Fruit fly (Drosophila melanogaster) whole organism, wandering third instar larva: ENCODE data around the gene Syt4.
A peak's percentile ranks its signal among the peaks of the same experiment; 100 is the strongest.

ENCODE experiments used
- Abd-B ChIP-seq: fragments of >200 bp; optimal IDR thresholded peaks from 2 replicates; lab custom pipeline; 2017; ENCODE audit warnings: missing biosample characterization, missing genetic modification characterization
- CG32264 ChIP-seq: fragments of 200-800 bp; sonication (Bioruptor generic); optimal IDR thresholded peaks from 2 replicates; lab custom pipeline; 2016; ENCODE audit warnings: missing biosample characterization, missing genetic modification characterization
- CG9705 ChIP-seq: fragments of 200-800 bp; sonication (Bioruptor generic); optimal IDR thresholded peaks from 2 replicates; lab custom pipeline; 2018; ENCODE audit warnings: missing biosample characterization, mild to moderate bottlenecking, missing genetic modification characterization
- CrebA ChIP-seq: fragments of 200-800 bp; sonication (Bioruptor generic); optimal IDR thresholded peaks from 2 replicates; lab custom pipeline; 2016; ENCODE audit warnings: missing biosample characterization, mild to moderate bottlenecking, missing genetic modification characterization, borderline replicate concordance
- Dfd ChIP-seq: fragments of >200 bp; optimal IDR thresholded peaks from 2 replicates; lab custom pipeline; 2017; ENCODE audit warnings: missing biosample characterization, missing genetic modification characterization
- Dif ChIP-seq: fragments of 200-275, 200-300 bp; sonication (Bioruptor generic); optimal IDR thresholded peaks from 2 replicates; lab custom pipeline; 2018; ENCODE audit warnings: missing biosample characterization, missing genetic modification characterization; ENCODE audit not compliant: partially characterized antibody
- GATAd ChIP-seq: sonication (Bioruptor generic); optimal IDR thresholded peaks from 2 replicates; lab custom pipeline; 2016; ENCODE audit warnings: missing biosample characterization, missing genetic modification characterization
- HLH106 ChIP-seq: fragments of 200-800 bp; optimal IDR thresholded peaks from 3 replicates; lab custom pipeline; 2019; ENCODE audit warnings: missing biosample characterization, mild to moderate bottlenecking, missing genetic modification characterization, moderate library complexity
- Hnf4 ChIP-seq: fragments of 200-800 bp; sonication (Bioruptor generic); optimal IDR thresholded peaks from 2 replicates; lab custom pipeline; 2016; ENCODE audit warnings: missing biosample characterization, mild to moderate bottlenecking, missing genetic modification characterization
- Hr78 ChIP-seq: fragments of >200 bp; optimal IDR thresholded peaks from 2 replicates; lab custom pipeline; 2017; ENCODE audit warnings: missing biosample characterization, missing genetic modification characterization
- Hr83 ChIP-seq: fragments of 200-300 bp; sonication (Bioruptor generic); optimal IDR thresholded peaks from 2 replicates; lab custom pipeline; 2016; ENCODE audit warnings: missing biosample characterization, mild to moderate bottlenecking, missing genetic modification characterization, moderate library complexity; ENCODE audit not compliant: poor library complexity, severe bottlenecking
- Jra ChIP-seq: sonication (Bioruptor generic); optimal IDR thresholded peaks from 2 replicates; lab custom pipeline; 2016; ENCODE audit warnings: missing biosample characterization, missing genetic modification characterization
- Mio ChIP-seq: sonication (Bioruptor generic); optimal IDR thresholded peaks from 2 replicates; lab custom pipeline; 2016; ENCODE audit warnings: missing biosample characterization, missing genetic modification characterization
- Myc ChIP-seq: fragments of >200 bp; optimal IDR thresholded peaks from 2 replicates; lab custom pipeline; 2017
- N ChIP-seq: fragments of >200 bp; optimal IDR thresholded peaks from 2 replicates; lab custom pipeline; 2018; ENCODE audit warnings: missing biosample characterization, missing external identifiers, missing genetic modification characterization
- OdsH ChIP-seq: fragments of 200-800 bp; sonication (Bioruptor generic); optimal IDR thresholded peaks from 2 replicates; lab custom pipeline; 2016; ENCODE audit warnings: missing biosample characterization, mild to moderate bottlenecking, missing genetic modification characterization
- Rel ChIP-seq, 2 experiments: fragments of 200-800 bp; sonication (Bioruptor generic) in 1 of 2; optimal IDR thresholded peaks; 2 replicates in 1 of 2; 3 replicates in 1 of 2; lab custom pipeline; 2016 to 2019; ENCODE audit warnings: mild to moderate bottlenecking in 2 of 2, missing biosample characterization in 2 of 2, missing genetic modification characterization in 2 of 2, moderate library complexity in 1 of 2
- Sp1 ChIP-seq: fragments of 200-800 bp; sonication (Bioruptor generic); optimal IDR thresholded peaks from 3 replicates; lab custom pipeline; 2019; ENCODE audit warnings: missing biosample characterization, mild to moderate bottlenecking, missing genetic modification characterization, moderate library complexity
- Vsx2 ChIP-seq: fragments of 200-300, 225-300 bp; sonication (Bioruptor generic); optimal IDR thresholded peaks from 2 replicates; lab custom pipeline; 2018; ENCODE audit warnings: missing biosample characterization, missing genetic modification characterization; ENCODE audit not compliant: partially characterized antibody
- br ChIP-seq: fragments of 200-800 bp; sonication (Bioruptor generic); optimal IDR thresholded peaks from 2 replicates; lab custom pipeline; 2016; ENCODE audit warnings: missing biosample characterization, missing genetic modification characterization
- brk ChIP-seq: fragments of 200-800 bp; sonication (Bioruptor generic); optimal IDR thresholded peaks from 2 replicates; lab custom pipeline; 2016; ENCODE audit warnings: missing biosample characterization, mild to moderate bottlenecking, missing genetic modification characterization
- dl ChIP-seq, 2 experiments: fragments of 175-275, 200-275 bp in 1 of 2; fragments of 200-275 bp in 1 of 2; sonication (Bioruptor generic); optimal IDR thresholded peaks; lab custom pipeline; 2018; ENCODE audit warnings: mild to moderate bottlenecking in 2 of 2, missing biosample characterization in 2 of 2, missing genetic modification characterization in 2 of 2, moderate library complexity in 2 of 2; ENCODE audit not compliant: partially characterized antibody in 2 of 2, insufficient read depth in 1 of 2
- dmrt93B ChIP-seq: fragments of 200-800 bp; sonication (Bioruptor generic); optimal IDR thresholded peaks from 2 replicates; lab custom pipeline; 2018; ENCODE audit warnings: missing biosample characterization, mild to moderate bottlenecking, missing genetic modification characterization
- dsf ChIP-seq: sonication (Bioruptor generic); optimal IDR thresholded peaks from 2 replicates; lab custom pipeline; 2016; ENCODE audit warnings: missing biosample characterization, missing genetic modification characterization, borderline replicate concordance
- ey ChIP-seq: fragments of 200-800 bp; sonication (Bioruptor generic); optimal IDR thresholded peaks from 2 replicates; lab custom pipeline; 2016; ENCODE audit warnings: missing biosample characterization, missing genetic modification characterization
- foxo ChIP-seq, 2 experiments: fragments of 200-800 bp; sonication (Bioruptor generic); optimal IDR thresholded peaks; 2 replicates in 1 of 2; 3 replicates in 1 of 2; lab custom pipeline; 2016 to 2017; ENCODE audit warnings: missing biosample characterization in 2 of 2, missing genetic modification characterization in 2 of 2
- fru ChIP-seq: fragments of 200-800 bp; sonication (Bioruptor generic); optimal IDR thresholded peaks from 3 replicates; lab custom pipeline; 2016; ENCODE audit warnings: missing biosample characterization, mild to moderate bottlenecking, missing genetic modification characterization
- h ChIP-seq: fragments of 200-800 bp; sonication (Bioruptor generic); optimal IDR thresholded peaks from 3 replicates; lab custom pipeline; 2016; ENCODE audit warnings: missing biosample characterization, mild to moderate bottlenecking, missing genetic modification characterization
- jim ChIP-seq: fragments of 175-275, 200-325 bp; sonication (Bioruptor generic); optimal IDR thresholded peaks from 2 replicates; lab custom pipeline; 2016; ENCODE audit warnings: missing biosample characterization, mild to moderate bottlenecking, missing genetic modification characterization
- lola ChIP-seq: fragments of >200 bp; optimal IDR thresholded peaks from 2 replicates; lab custom pipeline; 2017; ENCODE audit warnings: missing biosample characterization, missing genetic modification characterization
- pan ChIP-seq: fragments of >200 bp; optimal IDR thresholded peaks from 2 replicates; lab custom pipeline; 2017
- psq ChIP-seq: fragments of 200-800 bp; sonication (Bioruptor generic); optimal IDR thresholded peaks from 3 replicates; lab custom pipeline; 2017; ENCODE audit warnings: missing biosample characterization, mild to moderate bottlenecking, missing genetic modification characterization, moderate library complexity
- rgr ChIP-seq: fragments of 200-800 bp; sonication (Bioruptor generic); optimal IDR thresholded peaks from 3 replicates; lab custom pipeline; 2016; ENCODE audit warnings: missing biosample characterization, mild to moderate bottlenecking, missing genetic modification characterization
- sage ChIP-seq: fragments of 200-800 bp; sonication (Bioruptor generic); optimal IDR thresholded peaks from 2 replicates; lab custom pipeline; 2016; ENCODE audit warnings: missing biosample characterization, mild to moderate bottlenecking, missing genetic modification characterization
- sv ChIP-seq: fragments of 200-800 bp; sonication (Bioruptor generic); optimal IDR thresholded peaks from 3 replicates; lab custom pipeline; 2016; ENCODE audit warnings: missing biosample characterization, missing genetic modification characterization
- tai ChIP-seq: sonication (Bioruptor generic); optimal IDR thresholded peaks from 2 replicates; lab custom pipeline; 2016; ENCODE audit warnings: missing biosample characterization, missing genetic modification characterization
- usp ChIP-seq: fragments of >200 bp; optimal IDR thresholded peaks from 2 replicates; lab custom pipeline; 2017; ENCODE audit warnings: missing biosample characterization, missing genetic modification characterization
- woc ChIP-seq: sonication (Bioruptor generic); optimal IDR thresholded peaks from 2 replicates; lab custom pipeline; 2016; ENCODE audit warnings: missing biosample characterization, mild to moderate bottlenecking, missing genetic modification characterization

The Syt4 gene

DNA sequence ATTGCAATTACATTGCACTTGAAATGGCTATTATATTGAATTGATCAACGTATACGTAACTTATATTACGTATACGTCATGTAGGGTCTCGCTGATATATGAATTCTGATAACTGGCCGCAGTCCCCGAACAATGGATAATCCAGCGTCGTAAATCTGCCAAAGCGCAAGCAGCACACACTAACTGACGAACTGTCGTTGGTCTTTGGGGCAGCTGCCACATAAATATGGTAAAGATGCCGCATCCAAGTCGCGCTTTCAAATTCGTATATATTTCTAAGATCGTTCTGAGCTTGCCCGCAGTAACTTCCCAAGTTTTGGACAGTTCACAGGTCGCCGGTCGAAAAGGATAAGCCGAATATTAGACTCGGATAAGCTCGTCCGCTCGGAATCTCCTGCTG is 24.4 kb upstream of the Syt4 start, which contains the start of gene CG14607:
Gene CG14607 (plus strand): TSS at position 301 of the 400 bp plus-strand sequence.
- TF ChIP-seq dl (GFP tag; optimal IDR thresholded peaks at IDR 0.05; lab: Kevin White, UChicago; ENCODE audit: insufficient read depth in 1 of 2, partially characterized antibody in 2 of 2) (no peak), Rel (GFP tag; optimal IDR thresholded peaks at IDR 0.05; lab: Kevin White, UChicago) (no peak), Rel (tag; optimal IDR thresholded peaks at IDR 0.05; lab: Kevin White, UChicago) (no peak), sv (no peak), dmrt93B (GFP tag; lab: Kevin White, UChicago) (no peak), usp (GFP tag; lab: Kevin White, UChicago) (no peak), Mio (GFP tag; lab: Kevin White, UChicago) (no peak), tai (GFP tag; lab: Kevin White, UChicago) (no peak), CG32264 (GFP tag; lab: Kevin White, UChicago) (no peak), GATAd (GFP tag; lab: Kevin White, UChicago) (no peak)

DNA sequence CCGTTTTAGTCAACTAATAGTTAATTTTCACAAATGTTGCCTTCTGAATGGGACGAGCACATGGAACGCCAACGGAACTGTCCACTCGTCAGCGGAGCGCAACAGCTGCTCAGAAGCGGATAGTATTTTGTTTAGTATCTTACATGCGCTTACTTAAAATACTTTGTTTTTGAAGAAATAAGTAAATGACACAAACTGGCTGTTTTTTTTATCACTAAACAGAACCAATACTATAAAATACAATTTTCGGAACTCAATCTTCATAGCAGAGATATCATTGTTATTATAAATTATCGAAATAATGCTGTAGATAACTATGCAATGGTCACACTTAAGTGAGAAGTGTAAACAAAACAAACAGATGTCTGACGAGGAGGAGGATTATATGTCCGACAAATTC is 19.0 kb upstream of the Syt4 start, which contains the start of the genes Noc3 and CG10053:
Gene Noc3 (minus strand): TSS at position 81 of the 400 bp plus-strand sequence.
Gene CG10053 (plus strand): TSS at position 202 of the 400 bp plus-strand sequence.
- TF ChIP-seq HLH106 (tag; lab: Kevin White, UChicago) (no peak), Hnf4 (GFP tag; lab: Kevin White, UChicago) (no peak), Mio (GFP tag; lab: Kevin White, UChicago) (no peak), psq (no peak), Dif (GFP tag; lab: Kevin White, UChicago) (no peak), Myc (lab: Kevin White, UChicago) (peak; percentile 60)

DNA sequence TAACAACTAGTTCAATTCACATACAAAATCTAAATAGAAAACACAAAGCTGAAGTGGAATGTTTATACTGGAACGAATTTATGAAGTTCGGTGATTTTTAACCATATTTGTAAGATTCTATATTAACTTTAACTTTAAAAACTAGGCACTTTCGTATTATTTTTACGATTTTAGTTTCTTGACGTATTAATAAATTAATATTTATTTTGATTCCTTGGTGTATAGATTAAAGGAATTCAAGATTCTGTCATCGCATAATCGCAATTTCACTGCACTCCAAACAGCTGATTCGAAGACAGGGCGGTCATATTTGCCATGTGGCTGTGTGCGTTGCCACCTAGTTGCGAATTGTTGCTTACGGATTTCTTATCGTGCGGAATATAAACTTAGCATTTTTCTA is 16.4 kb upstream of the Syt4 start, which contains the start of the genes CG1227 and Dtwd2:
Gene CG1227 (minus strand): TSS at position 279 of the 400 bp plus-strand sequence.
Gene Dtwd2 (plus strand): TSS at position 336 of the 400 bp plus-strand sequence.
- TF ChIP-seq Myc (lab: Kevin White, UChicago) (no peak), ey (GFP tag; lab: Kevin White, UChicago) (peak; percentile 83), br (GFP tag; lab: Kevin White, UChicago) (peak; percentile 84), sv (peak; percentile 73), GATAd (GFP tag; lab: Kevin White, UChicago) (peak; percentile 53), tai (GFP tag; lab: Kevin White, UChicago) (no peak), CG32264 (GFP tag; lab: Kevin White, UChicago) (peak; percentile 70), N (GFP tag; lab: Kevin White, UChicago) (no peak), foxo (GFP tag; optimal IDR thresholded peaks at IDR 0.05; lab: Kevin White, UChicago) (peak; percentile 7 to 93), Vsx2 (GFP tag; lab: Kevin White, UChicago) (no peak), CrebA (peak; percentile 57), Hr78 (no peak), woc (GFP tag; lab: Kevin White, UChicago) (peak; percentile 82), Mio (GFP tag; lab: Kevin White, UChicago) (no peak), pan (lab: Kevin White, UChicago) (no peak), brk (peak; percentile 95), dsf (peak; percentile 70), psq (peak; percentile 81), Dif (GFP tag; lab: Kevin White, UChicago) (no peak), CG9705 (peak; percentile 96), fru (GFP tag; lab: Kevin White, UChicago) (peak; percentile 88), Abd-B (no peak), Dfd (GFP tag; lab: Kevin White, UChicago) (no peak), lola (no peak), rgr (GFP tag; lab: Kevin White, UChicago) (peak; percentile 97), Rel (GFP tag; optimal IDR thresholded peaks at IDR 0.05; lab: Kevin White, UChicago) (peak; percentile 50), Rel (tag; optimal IDR thresholded peaks at IDR 0.05; lab: Kevin White, UChicago) (peak; percentile 90), Hnf4 (GFP tag; lab: Kevin White, UChicago) (peak; percentile 88), OdsH (GFP tag; lab: Kevin White, UChicago) (peak; percentile 95), dl (GFP tag; optimal IDR thresholded peaks at IDR 0.05; lab: Kevin White, UChicago; ENCODE audit: insufficient read depth in 1 of 2, partially characterized antibody in 2 of 2) (no peak), usp (GFP tag; lab: Kevin White, UChicago) (no peak), h (peak; percentile 93), dmrt93B (GFP tag; lab: Kevin White, UChicago) (peak; percentile 88), Hr83 (GFP tag; lab: Kevin White, UChicago) (peak; percentile 9), HLH106 (tag; lab: Kevin White, UChicago) (peak; percentile 98), jim (GFP tag; lab: Kevin White, UChicago) (no peak), sage (GFP tag; lab: Kevin White, UChicago) (peak; percentile 79), Sp1 (GFP tag; lab: Kevin White, UChicago) (peak; percentile 98), Jra (GFP tag; lab: Kevin White, UChicago) (peak; percentile 67)
- TF ChIP-seq, all 38 proteins: peak for 24
